ENCODE assay signal across 1 fruit fly cellular context in genomic region chr3R:9418373-9419299, dm6.
TF ChIP-seq lines count a peak whose summit lies in the region.

No protein-coding gene starts in this region.

TF ChIP-seq in whole organism, embryonic, 481 proteins besides CTCF, POLR2A, EP300 and RAD21 (continued from another document):
- TF ChIP-seq knrl (GFP tag; IDR thresholded peaks at IDR 0.05; lab: Robert Waterston, UW; ENCODE audit: partially characterized antibody), result no peak
- TF ChIP-seq CG43689 (GFP tag; IDR thresholded peaks at IDR 0.05; lab: Robert Waterston, UW), result no peak
- TF ChIP-seq bsh (GFP tag; optimal IDR thresholded peaks at IDR 0.05; lab: Kevin White, UChicago), result no peak
- no peak for TF ChIP-seq CG13894 (tag; optimal IDR thresholded peaks at IDR 0.05; lab: Kevin White, UChicago)
- TF ChIP-seq ro (GFP tag; IDR thresholded peaks at IDR 0.05; lab: Robert Waterston, UW), result no peak
- TF ChIP-seq Antp (GFP tag; optimal IDR thresholded peaks at IDR 0.05; lab: Kevin White, UChicago), result no peak
- TF ChIP-seq CG10462 (GFP tag; optimal IDR thresholded peaks at IDR 0.05; lab: Kevin White, UChicago), result no peak
- no peak for TF ChIP-seq Ets65A (GFP tag; lab: Kevin White, UChicago)
- TF ChIP-seq CG1792 (GFP tag; optimal IDR thresholded peaks at IDR 0.05; lab: Kevin White, UChicago), result no peak
- no peak for TF ChIP-seq cwo (GFP tag; optimal IDR thresholded peaks at IDR 0.05; lab: Kevin White, UChicago)
- peak; percentile 5 for TF ChIP-seq CG7556 (GFP tag; optimal IDR thresholded peaks at IDR 0.05; lab: Kevin White, UChicago)
- peak; percentile 38 for TF ChIP-seq psq (GFP tag; optimal IDR thresholded peaks at IDR 0.05; lab: Kevin White, UChicago)
- TF ChIP-seq CG42726 (GFP tag; IDR thresholded peaks at IDR 0.05; lab: Robert Waterston, UW; ENCODE audit: partially characterized antibody), result no peak
- TF ChIP-seq CG3838 (GFP tag; optimal IDR thresholded peaks at IDR 0.05; lab: Kevin White, UChicago), result no peak
- no peak for TF ChIP-seq CG17829 (tag; optimal IDR thresholded peaks at IDR 0.05; lab: Kevin White, UChicago)
- TF ChIP-seq crol (GFP tag; IDR thresholded peaks at IDR 0.05; lab: Robert Waterston, UW), result no peak
- TF ChIP-seq Bteb2 (GFP tag; optimal IDR thresholded peaks at IDR 0.05; lab: Kevin White, UChicago), result no peak
- TF ChIP-seq CG4404 (GFP tag; IDR thresholded peaks at IDR 0.05; lab: Robert Waterston, UW), result no peak
- TF ChIP-seq crp (GFP tag; optimal IDR thresholded peaks at IDR 0.05; lab: Kevin White, UChicago), result no peak
- TF ChIP-seq CG3726 (GFP tag; IDR thresholded peaks at IDR 0.05; lab: Robert Waterston, UW), result no peak
- TF ChIP-seq CG8359 (GFP tag; optimal IDR thresholded peaks at IDR 0.05; lab: Kevin White, UChicago; ENCODE audit: borderline replicate concordance), result no peak
- no peak for TF ChIP-seq tup (GFP tag; optimal IDR thresholded peaks at IDR 0.05; lab: Kevin White, UChicago)
- peak; percentile 22 for TF ChIP-seq CG3163 (GFP tag; optimal IDR thresholded peaks at IDR 0.05; lab: Kevin White, UChicago)
- TF ChIP-seq Chrac-16 (GFP tag; optimal IDR thresholded peaks at IDR 0.05; lab: Kevin White, UChicago), result no peak
- TF ChIP-seq CG17912 (GFP tag; optimal IDR thresholded peaks at IDR 0.05; lab: Kevin White, UChicago), result no peak
- TF ChIP-seq wdn (GFP tag; IDR thresholded peaks at IDR 0.05; lab: Robert Waterston, UW), result no peak
- peak; percentile 13 for TF ChIP-seq CG12659 (GFP tag; optimal IDR thresholded peaks at IDR 0.05; lab: Kevin White, UChicago)
- no peak for TF ChIP-seq CG17802 (tag; optimal IDR thresholded peaks at IDR 0.05; lab: Kevin White, UChicago)
- TF ChIP-seq Sox100B (GFP tag; optimal IDR thresholded peaks at IDR 0.05; lab: Kevin White, UChicago), result no peak
- TF ChIP-seq CrebB (tag; optimal IDR thresholded peaks at IDR 0.05; lab: Kevin White, UChicago), result no peak
- no peak for TF ChIP-seq fd3F (GFP tag; optimal IDR thresholded peaks at IDR 0.05; lab: Kevin White, UChicago)
- TF ChIP-seq Hmr (GFP tag; optimal IDR thresholded peaks at IDR 0.05; lab: Kevin White, UChicago), result no peak
- peak in 1 of 2 experiments; percentile 58 for TF ChIP-seq Eip74EF (GFP tag; optimal IDR thresholded peaks at IDR 0.05; lab: Kevin White, UChicago)
- no peak for TF ChIP-seq CG12071 (GFP tag; optimal IDR thresholded peaks at IDR 0.05; lab: Kevin White, UChicago)
- TF ChIP-seq CG9817 (tag; optimal IDR thresholded peaks at IDR 0.05; lab: Kevin White, UChicago), result no peak
- no peak for TF ChIP-seq Atf-2 (GFP tag; optimal IDR thresholded peaks at IDR 0.05; lab: Kevin White, UChicago)
- no peak for TF ChIP-seq Mes4 (GFP tag; optimal IDR thresholded peaks at IDR 0.05; lab: Kevin White, UChicago)
- TF ChIP-seq Meics (GFP tag; optimal IDR thresholded peaks at IDR 0.05; lab: Kevin White, UChicago), result no peak
- peak; percentile 85 for TF ChIP-seq CG17385 (GFP tag; optimal IDR thresholded peaks at IDR 0.05; lab: Kevin White, UChicago)
- no peak for TF ChIP-seq sob (GFP tag; IDR thresholded peaks at IDR 0.05; lab: Robert Waterston, UW)
- peak; percentile 3 for TF ChIP-seq exex (tag; optimal IDR thresholded peaks at IDR 0.05; lab: Kevin White, UChicago)
- TF ChIP-seq peb (GFP tag; IDR thresholded peaks at IDR 0.05; lab: Robert Waterston, UW), result no peak
- TF ChIP-seq tgo (GFP tag; IDR thresholded peaks at IDR 0.05; lab: Robert Waterston, UW), result no peak
- TF ChIP-seq CG6791 (GFP tag; IDR thresholded peaks at IDR 0.05; lab: Robert Waterston, UW; ENCODE audit: partially characterized antibody), result no peak
- TF ChIP-seq BEAF-32 (GFP tag; optimal IDR thresholded peaks at IDR 0.05; lab: Kevin White, UChicago), result no peak
- no peak for TF ChIP-seq HmgD (GFP tag; optimal IDR thresholded peaks at IDR 0.05; lab: Kevin White, UChicago)
- TF ChIP-seq h (optimal IDR thresholded peaks at IDR 0.05; lab: Kevin White, UChicago), result no peak
- no peak for TF ChIP-seq CG9609 (GFP tag; optimal IDR thresholded peaks at IDR 0.05; lab: Kevin White, UChicago)
- no peak for TF ChIP-seq CG11093 (GFP tag; IDR thresholded peaks at IDR 0.05; lab: Robert Waterston, UW)
- peak; percentile 19 for TF ChIP-seq Vsx1 (GFP tag; optimal IDR thresholded peaks at IDR 0.05; lab: Kevin White, UChicago)
- TF ChIP-seq Pdp1 (GFP tag; optimal IDR thresholded peaks at IDR 0.05; lab: Kevin White, UChicago), result peak in 1 of 2 experiments; percentile 98
- TF ChIP-seq CG17328 (GFP tag; IDR thresholded peaks at IDR 0.05; lab: Robert Waterston, UW), result no peak
- peak; percentile 4 for TF ChIP-seq scrt (GFP tag; optimal IDR thresholded peaks at IDR 0.05; lab: Kevin White, UChicago)
- TF ChIP-seq Camta (GFP tag; optimal IDR thresholded peaks at IDR 0.05; lab: Kevin White, UChicago), result no peak
- no peak for TF ChIP-seq kay (GFP tag; optimal IDR thresholded peaks at IDR 0.05; lab: Kevin White, UChicago)
- no peak for TF ChIP-seq dmrt99B (tag; optimal IDR thresholded peaks at IDR 0.05; lab: Kevin White, UChicago)
- no peak for TF ChIP-seq ac (GFP tag; optimal IDR thresholded peaks at IDR 0.05; lab: Kevin White, UChicago)
- TF ChIP-seq CG5245 (GFP tag; optimal IDR thresholded peaks at IDR 0.05; lab: Kevin White, UChicago), result no peak
- no peak for TF ChIP-seq ken (GFP tag; IDR thresholded peaks at IDR 0.05; lab: Robert Waterston, UW)
- no peak for TF ChIP-seq CG7786 (GFP tag; optimal IDR thresholded peaks at IDR 0.05; lab: Kevin White, UChicago)
- no peak for TF ChIP-seq Nf-YA (GFP tag; IDR thresholded peaks at IDR 0.05; lab: Robert Waterston, UW)
- TF ChIP-seq CG6683 (GFP tag; optimal IDR thresholded peaks at IDR 0.05; lab: Kevin White, UChicago), result no peak
- TF ChIP-seq CG12155 (GFP tag; optimal IDR thresholded peaks at IDR 0.05; lab: Kevin White, UChicago), result peak; percentile 2
- no peak for TF ChIP-seq fru (optimal IDR thresholded peaks at IDR 0.05; lab: Kevin White, UChicago)
- peak; percentile 3 for TF ChIP-seq eyg (GFP tag; optimal IDR thresholded peaks at IDR 0.05; lab: Kevin White, UChicago)
- TF ChIP-seq Side (GFP tag; optimal IDR thresholded peaks at IDR 0.05; lab: Kevin White, UChicago), result peak; percentile 25
- no peak for TF ChIP-seq bab2 (GFP tag; optimal IDR thresholded peaks at IDR 0.05; lab: Kevin White, UChicago)
- no peak for TF ChIP-seq br (optimal IDR thresholded peaks at IDR 0.05; lab: Kevin White, UChicago)
- TF ChIP-seq chn (GFP tag; optimal IDR thresholded peaks at IDR 0.05; lab: Kevin White, UChicago), result no peak
- peak; percentile 7 for TF ChIP-seq CG15514 (GFP tag; optimal IDR thresholded peaks at IDR 0.05; lab: Kevin White, UChicago)
- no peak for TF ChIP-seq Spps (tag; optimal IDR thresholded peaks at IDR 0.05; lab: Kevin White, UChicago)
- TF ChIP-seq Poxn (GFP tag; IDR thresholded peaks at IDR 0.05; lab: Robert Waterston, UW), result no peak
- TF ChIP-seq Med (GFP tag; lab: Kevin White, UChicago), result peak; percentile 51
- no peak for TF ChIP-seq chinmo (GFP tag; IDR thresholded peaks at IDR 0.05; lab: Robert Waterston, UW; ENCODE audit: partially characterized antibody)
- TF ChIP-seq CG16863 (GFP tag; optimal IDR thresholded peaks at IDR 0.05; lab: Kevin White, UChicago), result no peak
- TF ChIP-seq Rfx (GFP tag; IDR thresholded peaks at IDR 0.05; lab: Robert Waterston, UW), result no peak
- TF ChIP-seq fd64A (GFP tag; optimal IDR thresholded peaks at IDR 0.05; lab: Kevin White, UChicago), result peak; percentile 10
- peak; percentile 20 for TF ChIP-seq lbe (GFP tag; optimal IDR thresholded peaks at IDR 0.05; lab: Kevin White, UChicago)
- TF ChIP-seq Nf-YB (GFP tag; optimal IDR thresholded peaks at IDR 0.05; lab: Kevin White, UChicago), result no peak
- TF ChIP-seq jigr1 (GFP tag; IDR thresholded peaks at IDR 0.05; lab: Robert Waterston, UW), result no peak
- no peak for TF ChIP-seq CG15073 (GFP tag; optimal IDR thresholded peaks at IDR 0.05; lab: Kevin White, UChicago)
- TF ChIP-seq slou (GFP tag; optimal IDR thresholded peaks at IDR 0.05; lab: Kevin White, UChicago), result no peak
- TF ChIP-seq Elba2 (GFP tag; optimal IDR thresholded peaks at IDR 0.05; lab: Kevin White, UChicago), result no peak
- no peak for TF ChIP-seq amos (GFP tag; IDR thresholded peaks at IDR 0.05; lab: Robert Waterston, UW; ENCODE audit: partially characterized antibody)
- no peak for TF ChIP-seq CoRest (tag; optimal IDR thresholded peaks at IDR 0.05; lab: Kevin White, UChicago)
- no peak for TF ChIP-seq CG4820 (GFP tag; optimal IDR thresholded peaks at IDR 0.05; lab: Kevin White, UChicago)
- TF ChIP-seq Blimp-1 (GFP tag; optimal IDR thresholded peaks at IDR 0.05; lab: Kevin White, UChicago), result peak; percentile 8
- no peak for TF ChIP-seq Atf3 (GFP tag; optimal IDR thresholded peaks at IDR 0.05; lab: Kevin White, UChicago)
- no peak for TF ChIP-seq abd-A (tag; optimal IDR thresholded peaks at IDR 0.05; lab: Kevin White, UChicago)
- TF ChIP-seq sqz (GFP tag; optimal IDR thresholded peaks at IDR 0.05; lab: Kevin White, UChicago), result peak; percentile 66
- TF ChIP-seq CG2678 (tag; optimal IDR thresholded peaks at IDR 0.05; lab: Kevin White, UChicago), result no peak
- TF ChIP-seq CG14014 (GFP tag; IDR thresholded peaks at IDR 0.05; lab: Robert Waterston, UW), result no peak
- TF ChIP-seq CG6654 (GFP tag; optimal IDR thresholded peaks at IDR 0.05; lab: Kevin White, UChicago), result no peak
- no peak for TF ChIP-seq Oli (tag; optimal IDR thresholded peaks at IDR 0.05; lab: Kevin White, UChicago)
- no peak for TF ChIP-seq Xbp1 (GFP tag; optimal IDR thresholded peaks at IDR 0.05; lab: Kevin White, UChicago)
- no peak for TF ChIP-seq klu (GFP tag; IDR thresholded peaks at IDR 0.05; lab: Robert Waterston, UW)
- peak; percentile 10 for TF ChIP-seq Nf-YC (tag; optimal IDR thresholded peaks at IDR 0.05; lab: Kevin White, UChicago)
- no peak for TF ChIP-seq dm (GFP tag; optimal IDR thresholded peaks at IDR 0.05; lab: Kevin White, UChicago)
- TF ChIP-seq Dad (GFP tag; optimal IDR thresholded peaks at IDR 0.05; lab: Kevin White, UChicago), result no peak
- TF ChIP-seq wor (GFP tag; IDR thresholded peaks at IDR 0.05; lab: Robert Waterston, UW), result no peak
- TF ChIP-seq CG6175 (GFP tag; IDR thresholded peaks at IDR 0.05; lab: Robert Waterston, UW), result no peak
- TF ChIP-seq unpg (GFP tag; optimal IDR thresholded peaks at IDR 0.05; lab: Kevin White, UChicago), result no peak
- TF ChIP-seq fd102C (GFP tag; optimal IDR thresholded peaks at IDR 0.05; lab: Kevin White, UChicago), result no peak
- TF ChIP-seq pum (GFP tag; optimal IDR thresholded peaks at IDR 0.05; lab: Kevin White, UChicago), result no peak
- no peak for TF ChIP-seq CG15269 (tag; optimal IDR thresholded peaks at IDR 0.05; lab: Kevin White, UChicago)
- TF ChIP-seq vfl (GFP tag; optimal IDR thresholded peaks at IDR 0.05; lab: Kevin White, UChicago), result no peak
- no peak for TF ChIP-seq bowl (GFP tag; IDR thresholded peaks at IDR 0.05; lab: Robert Waterston, UW)
- TF ChIP-seq rib (GFP tag; IDR thresholded peaks at IDR 0.05; lab: Robert Waterston, UW), result no peak
- no peak for TF ChIP-seq CG32767 (GFP tag; IDR thresholded peaks at IDR 0.05; lab: Robert Waterston, UW)
- no peak for TF ChIP-seq B-H1 (GFP tag; IDR thresholded peaks at IDR 0.05; lab: Robert Waterston, UW)
- no peak for TF ChIP-seq CHES-1-like (GFP tag; optimal IDR thresholded peaks at IDR 0.05; lab: Kevin White, UChicago)
- peak; percentile 7 for TF ChIP-seq kni (GFP tag; optimal IDR thresholded peaks at IDR 0.05; lab: Kevin White, UChicago)
- no peak for TF ChIP-seq lov (optimal IDR thresholded peaks at IDR 0.05; lab: Kevin White, UChicago)
- TF ChIP-seq lov (GFP tag; IDR thresholded peaks at IDR 0.05; lab: Robert Waterston, UW), result no peak
- TF ChIP-seq CG11398 (GFP tag; optimal IDR thresholded peaks at IDR 0.05; lab: Kevin White, UChicago), result no peak
- TF ChIP-seq CG10979 (tag; optimal IDR thresholded peaks at IDR 0.05; lab: Kevin White, UChicago), result no peak
- TF ChIP-seq CG2116 (GFP tag; optimal IDR thresholded peaks at IDR 0.05; lab: Kevin White, UChicago), result no peak
- no peak for TF ChIP-seq CG4854 (GFP tag; optimal IDR thresholded peaks at IDR 0.05; lab: Kevin White, UChicago)
- TF ChIP-seq CG2712 (tag; optimal IDR thresholded peaks at IDR 0.05; lab: Kevin White, UChicago), result no peak
- TF ChIP-seq CG31388 (GFP tag; optimal IDR thresholded peaks at IDR 0.05; lab: Kevin White, UChicago), result no peak
- TF ChIP-seq insv (GFP tag; optimal IDR thresholded peaks at IDR 0.05; lab: Kevin White, UChicago), result peak; percentile 68 to 95
- TF ChIP-seq zen (tag; optimal IDR thresholded peaks at IDR 0.05; lab: Kevin White, UChicago), result peak; percentile 27
